Worm (Caenorhabditis elegans): ENCODE data around the gene Y67D8A.2.
A peak's percentile ranks its signal among the peaks of the same experiment; 100 is the strongest.
"Not testable (repeated sequence)": the region's sequence is repeated elsewhere in the genome, so short reads cannot be mapped to it uniquely, and the experiment has no call there.

Y67D8A.2 gene

DNA sequence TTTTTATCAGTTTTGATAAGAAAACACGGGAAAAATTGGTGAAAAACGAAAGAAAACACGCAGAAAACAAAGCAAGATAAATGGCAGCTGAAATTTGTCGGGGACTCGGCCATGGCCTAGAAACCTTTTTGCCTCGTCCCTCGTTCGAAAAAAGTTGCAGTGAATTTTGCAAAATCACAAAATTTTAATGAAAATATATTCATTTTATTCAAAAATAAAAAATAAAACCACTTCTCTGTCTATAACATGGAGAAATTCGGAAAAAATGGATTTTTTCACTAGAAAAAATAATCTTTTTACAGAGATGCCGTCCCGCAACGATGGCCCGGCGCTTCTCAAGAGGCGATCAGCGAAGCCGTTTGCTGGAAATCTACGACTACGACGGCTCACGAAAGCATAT lies at the start of gene Y67D8A.2:
Y67D8A.2 (plus strand) TSS at position 301 of the 400 bp plus-strand sequence.
- no peak for TF ChIP-seq F13H6.1 (tag; optimal IDR thresholded peaks at IDR 0.05)
- no peak for TF ChIP-seq hlh-6 (tag; optimal IDR thresholded peaks at IDR 0.05)
- TF ChIP-seq unc-86 (tag; optimal IDR thresholded peaks at IDR 0.05): no peak
- TF ChIP-seq ceh-19 (GFP tag; optimal IDR thresholded peaks at IDR 0.05): no peak
- no peak for TF ChIP-seq pha-2 (tag; optimal IDR thresholded peaks at IDR 0.05)
- TF ChIP-seq unc-42 (tag; optimal IDR thresholded peaks at IDR 0.05): no peak
- no peak for TF ChIP-seq hlh-30 (tag; optimal IDR thresholded peaks at IDR 0.05; ENCODE audit: insufficient read depth)
- no peak for TF ChIP-seq tbx-2 (tag; optimal IDR thresholded peaks at IDR 0.05)
- TF ChIP-seq unc-3 (GFP tag; conservative IDR thresholded peaks at IDR 0.05): no peak
- no peak for TF ChIP-seq unc-3 (tag; optimal IDR thresholded peaks at IDR 0.05)
- TF ChIP-seq nhr-11 (tag; optimal IDR thresholded peaks at IDR 0.05): no peak
- no peak for TF ChIP-seq elt-2 (tag; optimal IDR thresholded peaks at IDR 0.05)
- TF ChIP-seq K02D7.2 (tag; optimal IDR thresholded peaks at IDR 0.05): no peak
- TF ChIP-seq ceh-2 (tag; optimal IDR thresholded peaks at IDR 0.05): no peak
- no peak for TF ChIP-seq ref-2 (tag; optimal IDR thresholded peaks at IDR 0.05)
- no peak for TF ChIP-seq ceh-31 (tag; optimal IDR thresholded peaks at IDR 0.05)
- no peak for TF ChIP-seq nfya-1 (tag; optimal IDR thresholded peaks at IDR 0.05)
- no peak for TF ChIP-seq syd-9 (tag; optimal IDR thresholded peaks at IDR 0.05)

ce11 chrIV:3172510-3172909 lies 49.7 kb upstream of the Y67D8A.2 start, which contains the start of gene Y67D8B.1:
Y67D8B.1 (minus strand) TSS chrIV:3172610.
- not testable (repeated sequence) for TF ChIP-seq sox-4, ceh-9, ets-4 (tag; optimal IDR thresholded peaks at IDR 0.05)

ce11 chrIV:3176067-3176758 lies 46.0 kb upstream of the Y67D8A.2 start, which contains the start of gene nlp-81:
nlp-81 (minus strand) TSS chrIV:3176117.
- TF ChIP-seq F13H6.1 (tag; optimal IDR thresholded peaks at IDR 0.05): no peak
- no peak for TF ChIP-seq ceh-2 (tag; optimal IDR thresholded peaks at IDR 0.05)
- 0 out of 2 replicates have a peak, but pooled peaks have one; percentile 9 for TF ChIP-seq unc-3 (GFP tag; conservative IDR thresholded peaks at IDR 0.05)
- TF ChIP-seq unc-3 (tag; optimal IDR thresholded peaks at IDR 0.05): no peak
- TF ChIP-seq ceh-30 (tag; optimal IDR thresholded peaks at IDR 0.05): no peak
- no peak for TF ChIP-seq madf-2 (tag; optimal IDR thresholded peaks at IDR 0.05)
- no peak for TF ChIP-seq pat-9 (tag; optimal IDR thresholded peaks at IDR 0.05)
- TF ChIP-seq elt-4 (tag; optimal IDR thresholded peaks at IDR 0.05): no peak

- TF ChIP-seq pqm-1 (tag; optimal IDR thresholded peaks at IDR 0.05) (no peak), ceh-45 (GFP tag; IDR thresholded peaks at IDR 0.05) (no peak), ref-2 (tag; optimal IDR thresholded peaks at IDR 0.05) (no peak), unc-42 (tag; optimal IDR thresholded peaks at IDR 0.05) (no peak), sdc-2 (tag; optimal IDR thresholded peaks at IDR 0.05) (no peak), hlh-6 (tag; optimal IDR thresholded peaks at IDR 0.05) (no peak), ztf-16 (tag; optimal IDR thresholded peaks at IDR 0.05) (no peak)
Observed at ce11 chrIV:3182920-3183319, 39.3 kb upstream of the Y67D8A.2 start.

- TF ChIP-seq hlh-15 (tag; optimal IDR thresholded peaks at IDR 0.05) (no peak), fkh-10 (GFP tag; optimal IDR thresholded peaks at IDR 0.05) (no peak), dmd-4 (tag; optimal IDR thresholded peaks at IDR 0.05; ENCODE audit: borderline replicate concordance) (no peak), ztf-16 (tag; optimal IDR thresholded peaks at IDR 0.05) (no peak), ceh-24 (tag; optimal IDR thresholded peaks at IDR 0.05) (no peak), pag-3 (tag; optimal IDR thresholded peaks at IDR 0.05; ENCODE audit: borderline replicate concordance) (no peak), sox-2 (GFP tag; IDR thresholded peaks at IDR 0.05) (no peak), ceh-19 (GFP tag; optimal IDR thresholded peaks at IDR 0.05) (no peak), unc-86 (tag; optimal IDR thresholded peaks at IDR 0.05) (no peak), gmeb-2 (tag; optimal IDR thresholded peaks at IDR 0.05) (no peak), pax-1 (tag; optimal IDR thresholded peaks at IDR 0.05) (no peak), ama-1 (optimal IDR thresholded peaks at IDR 0.05) (no peak), elt-4 (tag; optimal IDR thresholded peaks at IDR 0.05) (no peak), nhr-11 (tag; optimal IDR thresholded peaks at IDR 0.05) (no peak), hlh-13 (GFP tag; optimal IDR thresholded peaks at IDR 0.05) (no peak), unc-42 (tag; optimal IDR thresholded peaks at IDR 0.05) (no peak), pha-2 (tag; optimal IDR thresholded peaks at IDR 0.05) (no peak)
Observed at ce11 chrIV:3191466-3191865, 30.8 kb upstream of the Y67D8A.2 start, which contains the start of gene Y67D8B.2. Y67D8B.2 (minus strand) TSS chrIV:3191566.

All from whole organism, late embryonic.